Worm (Caenorhabditis elegans) whole organism, late embryonic: ENCODE results near the gene raga-1.

Experiments
- K09A11.1 ChIP-seq: sonication (generic microtip); optimal IDR thresholded peaks from 2 replicates; lab custom pipeline; 2017; ENCODE audit warnings: antibody characterized with exemption, mild to moderate bottlenecking, missing genetic modification characterization, missing compliant biosample characterization; ENCODE audit not compliant: insufficient read depth
- T23F11.4 ChIP-seq: fragments of 200-800 bp; sonication (Bioruptor generic); optimal IDR thresholded peaks from 2 replicates; lab custom pipeline; 2018; ENCODE audit warnings: mild to moderate bottlenecking, missing genetic modification characterization, missing compliant biosample characterization
- ceh-14 ChIP-seq: sonication (generic microtip); optimal IDR thresholded peaks from 2 replicates; lab custom pipeline; 2016; ENCODE audit warnings: missing genotype, missing genetic modification characterization, missing compliant biosample characterization
- ceh-2 ChIP-seq: sonication (generic microtip); optimal IDR thresholded peaks from 2 replicates; lab custom pipeline; 2016; ENCODE audit warnings: missing genotype, missing genetic modification characterization, missing compliant biosample characterization
- ceh-22 ChIP-seq: sonication (generic microtip); optimal IDR thresholded peaks from 2 replicates; lab custom pipeline; 2017; ENCODE audit warnings: missing biosample characterization, missing genetic modification characterization
- ceh-24 ChIP-seq: sonication (generic microtip); optimal IDR thresholded peaks from 2 replicates; lab custom pipeline; 2016; ENCODE audit warnings: mild to moderate bottlenecking, missing genetic modification characterization, missing compliant biosample characterization
- ceh-31 ChIP-seq: sonication (generic microtip); optimal IDR thresholded peaks from 2 replicates; lab custom pipeline; 2016; ENCODE audit warnings: missing genetic modification characterization, missing compliant biosample characterization
- ceh-48 ChIP-seq: sonication (generic microtip); optimal IDR thresholded peaks from 2 replicates; lab custom pipeline; 2016; ENCODE audit warnings: missing genetic modification characterization, inconsistent platforms, missing compliant biosample characterization
- ceh-6 ChIP-seq: fragments of 200-800 bp; sonication (Bioruptor generic); optimal IDR thresholded peaks from 2 replicates; lab custom pipeline; 2018; ENCODE audit warnings: mild to moderate bottlenecking, missing genetic modification characterization, missing compliant biosample characterization
- ceh-9 ChIP-seq: sonication (generic microtip); optimal IDR thresholded peaks from 2 replicates; lab custom pipeline; 2016; ENCODE audit warnings: mild to moderate bottlenecking, missing genetic modification characterization, inconsistent platforms, missing compliant biosample characterization
- che-1 ChIP-seq: sonication (generic microtip); optimal IDR thresholded peaks from 2 replicates; lab custom pipeline; 2016; ENCODE audit warnings: mild to moderate bottlenecking, missing genetic modification characterization, missing compliant biosample characterization
- elt-2 ChIP-seq: sonication (generic microtip); optimal IDR thresholded peaks from 2 replicates; lab custom pipeline; 2016; ENCODE audit warnings: missing genetic modification reagents, missing genetic modification characterization, missing compliant biosample characterization
- ets-4 ChIP-seq: sonication (generic microtip); optimal IDR thresholded peaks from 2 replicates; lab custom pipeline; 2016; ENCODE audit warnings: missing genetic modification characterization, missing compliant biosample characterization
- eyg-1 ChIP-seq: sonication (generic microtip); optimal IDR thresholded peaks from 2 replicates; lab custom pipeline; 2016; ENCODE audit warnings: missing genotype, missing genetic modification characterization, missing compliant biosample characterization
- fax-1 ChIP-seq: sonication (generic microtip); optimal IDR thresholded peaks from 2 replicates; lab custom pipeline; 2016; ENCODE audit warnings: missing genotype, missing genetic modification characterization, missing compliant biosample characterization
- fkh-10 ChIP-seq: fragments of 150-350 bp; optimal IDR thresholded peaks from 2 replicates; lab custom pipeline; 2014; ENCODE audit warnings: missing biosample characterization, missing genetic modification reagents, missing genetic modification characterization
- lim-6 ChIP-seq: sonication (generic microtip); optimal IDR thresholded peaks from 2 replicates; lab custom pipeline; 2016; ENCODE audit warnings: missing genetic modification characterization, missing compliant biosample characterization
- lin-11 ChIP-seq: fragments of 200-800 bp; sonication (Bioruptor generic); optimal IDR thresholded peaks from 2 replicates; lab custom pipeline; 2018; ENCODE audit warnings: mild to moderate bottlenecking, missing genetic modification characterization, missing compliant biosample characterization
- madf-2 ChIP-seq: sonication (generic microtip); optimal IDR thresholded peaks from 2 replicates; lab custom pipeline; 2017; ENCODE audit warnings: missing genetic modification characterization, missing compliant biosample characterization
- nfya-1 ChIP-seq: sonication (generic microtip); optimal IDR thresholded peaks from 2 replicates; lab custom pipeline; 2017; ENCODE audit warnings: missing genetic modification characterization, mild to moderate bottlenecking, missing compliant biosample characterization, antibody characterized with exemption, moderate library complexity
- nhr-11 ChIP-seq: fragments of 150-350 bp; optimal IDR thresholded peaks from 2 replicates; lab custom pipeline; 2014; ENCODE audit warnings: missing biosample characterization, missing genetic modification characterization
- nhr-232 ChIP-seq: sonication (generic microtip); optimal IDR thresholded peaks from 2 replicates; lab custom pipeline; 2016; ENCODE audit warnings: missing genetic modification characterization, missing compliant biosample characterization
- npax-4 ChIP-seq: sonication (generic microtip); optimal IDR thresholded peaks from 2 replicates; lab custom pipeline; 2016; ENCODE audit warnings: missing genetic modification characterization, missing compliant biosample characterization
- pag-3 ChIP-seq: sonication (generic microtip); optimal IDR thresholded peaks from 2 replicates; lab custom pipeline; 2016; ENCODE audit warnings: missing compliant biosample characterization, missing genetic modification characterization, borderline replicate concordance
- pha-2 ChIP-seq: sonication (generic microtip); optimal IDR thresholded peaks from 2 replicates; lab custom pipeline; 2017; ENCODE audit warnings: mild to moderate bottlenecking, missing genetic modification characterization, missing compliant biosample characterization
- pha-4 ChIP-seq: fragments of 150-350 bp; optimal IDR thresholded peaks from 2 replicates; lab custom pipeline; 2018; ENCODE audit warnings: missing biosample characterization, missing genetic modification reagents, missing genetic modification characterization
- sdc-2 ChIP-seq: sonication (generic microtip); optimal IDR thresholded peaks from 2 replicates; lab custom pipeline; 2016; ENCODE audit warnings: missing genotype, missing genetic modification characterization, missing compliant biosample characterization
- sox-2 ChIP-seq: fragments of 200-800 bp; sonication (Bioruptor generic); IDR thresholded peaks from 2 replicates; pipeline ENCODE4 v1.3.6; 2022; ENCODE audit warnings: missing genetic modification reagents, missing genetic modification characterization, missing compliant biosample characterization
- sox-4 ChIP-seq: sonication (generic microtip); optimal IDR thresholded peaks from 2 replicates; lab custom pipeline; 2017; ENCODE audit warnings: mild to moderate bottlenecking, missing genetic modification characterization, inconsistent platforms, missing compliant biosample characterization
- syd-9 ChIP-seq: sonication (generic microtip); optimal IDR thresholded peaks from 2 replicates; lab custom pipeline; 2016; ENCODE audit warnings: mild to moderate bottlenecking, missing genetic modification characterization, moderate library complexity, missing compliant biosample characterization
- tbx-2 ChIP-seq: sonication (generic microtip); optimal IDR thresholded peaks from 2 replicates; lab custom pipeline; 2016; ENCODE audit warnings: missing genetic modification characterization, missing compliant biosample characterization
- tbx-7 ChIP-seq: sonication (generic microtip); optimal IDR thresholded peaks from 2 replicates; lab custom pipeline; 2016; ENCODE audit warnings: missing genotype, missing genetic modification characterization, missing compliant biosample characterization
- ttx-3 ChIP-seq: sonication (generic microtip); optimal IDR thresholded peaks from 2 replicates; lab custom pipeline; 2016; ENCODE audit warnings: missing genetic modification reagents, missing genetic modification characterization, missing compliant biosample characterization
- unc-55 ChIP-seq: sonication (generic microtip); optimal IDR thresholded peaks from 2 replicates; lab custom pipeline; 2017; ENCODE audit warnings: missing biosample characterization, missing genetic modification reagents, missing genetic modification characterization
- unc-86 ChIP-seq: sonication (generic microtip); optimal IDR thresholded peaks from 2 replicates; lab custom pipeline; 2016; ENCODE audit warnings: missing genetic modification characterization, missing compliant biosample characterization
- zip-5 ChIP-seq: sonication (generic microtip); optimal IDR thresholded peaks from 2 replicates; lab custom pipeline; 2016; ENCODE audit warnings: missing genetic modification characterization, missing compliant biosample characterization

Gene raga-1

ce11 chrII:11301059-11301458 lies at the start of gene raga-1:
raga-1 (plus strand) TSS chrII:11301359.
- TF ChIP-seq madf-2 (tag; lab: Kevin White, UChicago), result no peak
- TF ChIP-seq zip-5 (tag; lab: Kevin White, UChicago), result no peak
- TF ChIP-seq tbx-7 (tag; lab: Kevin White, UChicago), result no peak
- no peak for TF ChIP-seq syd-9 (tag; lab: Kevin White, UChicago)
- TF ChIP-seq nfya-1, result no peak
- TF ChIP-seq sdc-2 (tag; lab: Kevin White, UChicago), result no peak
- no peak for TF ChIP-seq ceh-14 (tag; lab: Kevin White, UChicago)
- TF ChIP-seq unc-55 (GFP tag; lab: Kevin White, UChicago), result no peak
- no peak for TF ChIP-seq npax-4 (tag; lab: Kevin White, UChicago)
- no peak for TF ChIP-seq elt-2
- no peak for TF ChIP-seq che-1 (tag; lab: Kevin White, UChicago)
- TF ChIP-seq eyg-1 (tag; lab: Kevin White, UChicago), result no peak
- no peak for TF ChIP-seq ceh-31 (tag; lab: Kevin White, UChicago)
- TF ChIP-seq ceh-2 (tag; lab: Kevin White, UChicago), result no peak
- no peak for TF ChIP-seq nhr-232 (tag; lab: Kevin White, UChicago)
- TF ChIP-seq tbx-2 (tag; lab: Kevin White, UChicago), result no peak
- no peak for TF ChIP-seq nhr-11

DNA sequence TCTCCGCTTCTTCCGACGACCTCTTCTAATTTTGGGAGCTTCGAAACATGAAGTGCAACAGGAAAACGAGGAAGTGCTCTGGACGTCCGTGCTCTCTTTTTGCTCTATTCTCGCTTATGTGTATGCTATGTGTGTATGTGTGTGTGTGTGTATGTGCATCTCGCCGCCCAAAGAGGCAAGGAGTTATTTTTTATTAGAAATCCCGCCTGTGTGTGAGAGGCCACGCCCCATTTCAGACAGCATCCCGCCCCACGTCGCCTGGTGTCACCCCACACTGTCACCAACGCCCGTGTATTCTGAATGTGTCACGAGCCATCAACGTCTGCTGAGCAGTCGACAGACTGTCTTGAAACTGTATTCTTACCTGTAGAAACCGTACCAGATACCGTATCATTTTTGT lies 45.6 kb upstream of the raga-1 start, which contains the start of gene T05B9.2:
Gene T05B9.2 (plus strand): TSS at position 301 of the 400 bp plus-strand sequence.
- TF ChIP-seq ets-4 (tag; lab: Kevin White, UChicago) (no peak), che-1 (tag; lab: Kevin White, UChicago) (no peak), unc-86 (no peak), ceh-24 (no peak), fkh-10 (no peak), ceh-6 (GFP tag; lab: Kevin White, UChicago) (no peak), elt-2 (no peak), ceh-9 (tag; lab: Kevin White, UChicago) (no peak), lim-6 (tag; lab: Kevin White, UChicago) (no peak), ceh-14 (tag; lab: Kevin White, UChicago) (no peak), pag-3 (tag; lab: Kevin White, UChicago) (no peak), fax-1 (tag; lab: Kevin White, UChicago) (no peak), syd-9 (tag; lab: Kevin White, UChicago) (no peak), unc-55 (GFP tag; lab: Kevin White, UChicago) (no peak), pha-2 (tag; lab: Kevin White, UChicago) (no peak), ceh-31 (tag; lab: Kevin White, UChicago) (no peak), ceh-22 (tag; lab: Kevin White, UChicago) (no peak), sox-2 (no peak)
- TF ChIP-seq, all 69 proteins: peak for 0

ce11 chrII:11259766-11260165 lies 41.4 kb upstream of the raga-1 start:
- TF ChIP-seq syd-9 (tag; lab: Kevin White, UChicago) (no peak), K09A11.1 (tag; lab: Kevin White, UChicago) (no peak), T23F11.4 (GFP tag; lab: Kevin White, UChicago) (no peak), lin-11 (tag; lab: Kevin White, UChicago) (no peak), tbx-7 (tag; lab: Kevin White, UChicago) (no peak), pag-3 (tag; lab: Kevin White, UChicago) (no peak), unc-86 (no peak), ceh-48 (tag; lab: Kevin White, UChicago) (no peak), ttx-3 (tag; lab: Kevin White, UChicago) (no peak), sox-4 (tag; lab: Kevin White, UChicago) (no peak), nhr-11 (no peak), ceh-14 (tag; lab: Kevin White, UChicago) (no peak), zip-5 (tag; lab: Kevin White, UChicago) (no peak), pha-4 (no peak), ceh-6 (GFP tag; lab: Kevin White, UChicago) (no peak)
